Comparison of ENCODE assay signal across 7 worm cellular contexts in genomic region chrIII:11974414-11974813, ce11.
TF ChIP-seq lines count a peak whose summit lies in the region.

Y56A3A.31 (plus strand) TSS chrIII:11974477.

TF ChIP-seq in whole organism, L1 larva, 84 proteins besides CTCF, POLR2A, EP300 and RAD21:
- TF ChIP-seq sptf-1 (tag; optimal IDR thresholded peaks at IDR 0.05; lab: Kevin White, UChicago) (no peak), lin-35 (GFP tag; optimal IDR thresholded peaks at IDR 0.05; lab: Kevin White, UChicago) (peak; percentile 25 to 81), sox-4 (tag; optimal IDR thresholded peaks at IDR 0.05; lab: Kevin White, UChicago) (no peak), tbx-2 (tag; optimal IDR thresholded peaks at IDR 0.05; lab: Kevin White, UChicago) (no peak), mdl-1 (tag; optimal IDR thresholded peaks at IDR 0.05; lab: Kevin White, UChicago) (peak in 1 of 2 experiments; percentile 4), efl-1 (optimal IDR thresholded peaks at IDR 0.05; lab: Kevin White, UChicago) (peak; percentile 79 to 87), efl-1 (GFP tag; optimal IDR thresholded peaks at IDR 0.05 in 1 of 2; lab: Kevin White, UChicago) (peak; percentile 75 to 98), dpl-1 (GFP tag; optimal IDR thresholded peaks at IDR 0.05; lab: Kevin White, UChicago) (peak; percentile 39 to 80 (median 73)), pax-3 (tag; optimal IDR thresholded peaks at IDR 0.05; lab: Kevin White, UChicago) (no peak), nhr-85 (tag; lab: Kevin White, UChicago) (peak; percentile 46)

TF ChIP-seq in whole organism, L2 larva, 48 proteins besides CTCF, POLR2A, EP300 and RAD21:
- TF ChIP-seq unc-55 (GFP tag; optimal IDR thresholded peaks at IDR 0.05; lab: Kevin White, UChicago) (peak; percentile 1), gmeb-1 (tag; optimal IDR thresholded peaks at IDR 0.05; lab: Kevin White, UChicago) (peak; percentile 59), nhr-12 (tag; optimal IDR thresholded peaks at IDR 0.05; lab: Kevin White, UChicago) (no peak)

TF ChIP-seq in whole organism, L3 larva, 47 proteins besides CTCF, POLR2A, EP300 and RAD21:
- peak; percentile 7 for TF ChIP-seq pha-4 (tag; optimal IDR thresholded peaks at IDR 0.05; lab: Kevin White, UChicago)
- TF ChIP-seq ceh-82 (tag; optimal IDR thresholded peaks at IDR 0.05; lab: Kevin White, UChicago) = no peak
- TF ChIP-seq nfya-1 (tag; optimal IDR thresholded peaks at IDR 0.05; lab: Kevin White, UChicago; ENCODE audit: insufficient read depth) = peak; percentile 35
- no peak for TF ChIP-seq unc-39 (tag; optimal IDR thresholded peaks at IDR 0.05; lab: Kevin White, UChicago)
- TF ChIP-seq snpc-4 (tag; optimal IDR thresholded peaks at IDR 0.05; lab: Kevin White, UChicago) = no peak
TF ChIP-seq in whole organism, L3 larva: peak in this region for 2.

TF ChIP-seq in whole organism, L4 larva, 104 proteins besides CTCF, POLR2A, EP300 and RAD21:
- TF ChIP-seq daf-8 (GFP tag; IDR thresholded peaks at IDR 0.05; lab: Robert Waterston, UW) (no peak), dpl-1 (GFP tag; optimal IDR thresholded peaks at IDR 0.05; lab: Kevin White, UChicago) (peak; percentile 74), mes-2 (tag; optimal IDR thresholded peaks at IDR 0.05; lab: Kevin White, UChicago; ENCODE audit: poor library complexity, severe bottlenecking) (peak; percentile 65), hlh-30 (tag; optimal IDR thresholded peaks at IDR 0.05; lab: Kevin White, UChicago; ENCODE audit: insufficient read depth) (peak; percentile 14)

TF ChIP-seq in whole organism, late embryonic, 69 proteins besides CTCF, POLR2A, EP300 and RAD21:
- peak; percentile 17 for TF ChIP-seq nfya-1 (tag; optimal IDR thresholded peaks at IDR 0.05; lab: Kevin White, UChicago)
- peak; percentile 17 for TF ChIP-seq C08G9.2 (tag; optimal IDR thresholded peaks at IDR 0.05; lab: Kevin White, UChicago)
- peak; percentile 38 for TF ChIP-seq ceh-31 (tag; optimal IDR thresholded peaks at IDR 0.05; lab: Kevin White, UChicago)
- TF ChIP-seq ets-4 (tag; optimal IDR thresholded peaks at IDR 0.05; lab: Kevin White, UChicago) = peak; percentile 12
- TF ChIP-seq zip-5 (tag; optimal IDR thresholded peaks at IDR 0.05; lab: Kevin White, UChicago) = no peak

TF ChIP-seq in whole organism, mixed stage, embryonic, 35 proteins besides CTCF, POLR2A, EP300 and RAD21:
- TF ChIP-seq ceh-43 (GFP tag; optimal IDR thresholded peaks at IDR 0.05; lab: Kevin White, UChicago) = no peak
- TF ChIP-seq pha-4 (tag; optimal IDR thresholded peaks at IDR 0.05; lab: Kevin White, UChicago) = no peak
- TF ChIP-seq ceh-39 (tag; optimal IDR thresholded peaks at IDR 0.05; lab: Kevin White, UChicago) = peak; percentile 61

TF ChIP-seq in whole organism, young adult, 124 proteins besides CTCF, POLR2A, EP300 and RAD21:
- TF ChIP-seq lin-54 (GFP tag; optimal IDR thresholded peaks at IDR 0.05; lab: Kevin White, UChicago) = peak; percentile 22
- no peak for TF ChIP-seq K11D2.4 (GFP tag; IDR thresholded peaks at IDR 0.05; lab: Robert Waterston, UW)
TF ChIP-seq in whole organism, young adult: peak in this region for 1.
